Worm (Caenorhabditis elegans) whole organism, L1 larva: ENCODE results near the gene ubc-19.
A peak's percentile ranks its signal among the peaks of the same experiment; 100 is the strongest.

Experiments
- C04F5.9 ChIP-seq: sonication (generic microtip); optimal IDR thresholded peaks from 2 replicates; lab custom pipeline; 2016; ENCODE audit warnings: missing genetic modification characterization, missing compliant biosample characterization
- C34B4.2 ChIP-seq: sonication (generic microtip); optimal IDR thresholded peaks from 2 replicates; lab custom pipeline; 2017; ENCODE audit warnings: mild to moderate bottlenecking, missing genetic modification characterization, missing compliant biosample characterization
- F16B12.6 ChIP-seq: fragments of 150-350 bp; optimal IDR thresholded peaks from 2 replicates; lab custom pipeline; 2014; ENCODE audit warnings: missing biosample characterization, missing genetic modification characterization
- aha-1 ChIP-seq: fragments of 150-350 bp; optimal IDR thresholded peaks from 2 replicates; lab custom pipeline; 2014; ENCODE audit warnings: missing biosample characterization, missing genetic modification characterization
- alr-1 ChIP-seq: fragments of 200-800 bp; sonication (Bioruptor generic); optimal IDR thresholded peaks from 2 replicates; lab custom pipeline; 2018; ENCODE audit warnings: borderline replicate concordance, mild to moderate bottlenecking, missing genetic modification characterization, missing compliant biosample characterization
- ama-1 ChIP-seq: fragments of 150-350 bp; optimal IDR thresholded peaks from 2 replicates; lab custom pipeline; 2014
- ceh-63 ChIP-seq: fragments of 200-800 bp; sonication (Bioruptor generic); optimal IDR thresholded peaks from 2 replicates; lab custom pipeline; 2018; ENCODE audit warnings: mild to moderate bottlenecking, missing genetic modification characterization, missing compliant biosample characterization
- ceh-8 ChIP-seq: fragments of 200-800 bp; sonication (Bioruptor generic); optimal IDR thresholded peaks from 2 replicates; lab custom pipeline; 2018; ENCODE audit warnings: mild to moderate bottlenecking, missing genetic modification characterization, moderate library complexity, missing compliant biosample characterization
- ceh-88 ChIP-seq: fragments of 200-800 bp; sonication (Bioruptor generic); IDR thresholded peaks from 2 replicates; pipeline ENCODE4 v1.3.6; 2022; ENCODE audit warnings: missing genetic modification characterization, missing compliant biosample characterization
- efl-1 ChIP-seq, 4 experiments: fragments of 150-350 bp; optimal IDR thresholded peaks in 3 of 4; peaks in 1 of 4; 1 replicate in 1 of 4; 2 replicates in 3 of 4; lab custom pipeline; 2014; ENCODE audit warnings: missing biosample characterization in 2 of 4, missing genetic modification characterization in 2 of 4, missing genetic modification reagents in 2 of 4
- efl-3 ChIP-seq: fragments of 200-800 bp; sonication (Bioruptor generic); optimal IDR thresholded peaks from 2 replicates; lab custom pipeline; 2018; ENCODE audit warnings: mild to moderate bottlenecking, missing genetic modification characterization, missing compliant biosample characterization
- egl-13 ChIP-seq: sonication (generic microtip); optimal IDR thresholded peaks from 2 replicates; lab custom pipeline; 2016; ENCODE audit warnings: missing genotype, missing genetic modification reagents, missing genetic modification characterization, missing compliant biosample characterization
- egl-27 ChIP-seq, 2 experiments: fragments of 150-350 bp in 1 of 2; sonication (generic microtip); optimal IDR thresholded peaks; 3 replicates each; lab custom pipeline; 2017 to 2018; ENCODE audit warnings: missing biosample characterization in 2 of 2, missing genetic modification characterization in 2 of 2, missing genetic modification reagents in 2 of 2
- fkh-10 ChIP-seq: sonication (generic microtip); optimal IDR thresholded peaks from 2 replicates; lab custom pipeline; 2017; ENCODE audit warnings: missing biosample characterization, missing genetic modification reagents, missing genetic modification characterization
- fkh-4 ChIP-seq: sonication (generic microtip); optimal IDR thresholded peaks from 2 replicates; lab custom pipeline; 2016; ENCODE audit warnings: missing compliant biosample characterization, missing genetic modification characterization, borderline replicate concordance
- fos-1 ChIP-seq: fragments of 150-350 bp; optimal IDR thresholded peaks from 2 replicates; lab custom pipeline; 2014; ENCODE audit warnings: missing biosample characterization, missing genetic modification characterization
- hlh-4 ChIP-seq: sonication (generic microtip); optimal IDR thresholded peaks from 2 replicates; lab custom pipeline; 2016; ENCODE audit warnings: mild to moderate bottlenecking, missing genetic modification characterization, missing compliant biosample characterization
- hpl-2 ChIP-seq: fragments of 150-350 bp; optimal IDR thresholded peaks from 2 replicates; lab custom pipeline; 2014; ENCODE audit warnings: missing biosample characterization, missing genetic modification reagents, missing genetic modification characterization
- irx-1 ChIP-seq: sonication (generic microtip); optimal IDR thresholded peaks from 2 replicates; lab custom pipeline; 2016; ENCODE audit warnings: missing genetic modification characterization, missing compliant biosample characterization
- isw-1 ChIP-seq: fragments of 200-800 bp; sonication (Bioruptor generic); IDR thresholded peaks from 2 replicates; pipeline ENCODE4 v1.3.6; 2022; ENCODE audit warnings: missing genetic modification characterization, missing compliant biosample characterization
- lin-13 ChIP-seq: fragments of 150-350 bp; optimal IDR thresholded peaks from 2 replicates; lab custom pipeline; 2014; ENCODE audit warnings: missing biosample characterization, missing genetic modification reagents, missing genetic modification characterization
- lir-3 ChIP-seq: sonication (generic microtip); optimal IDR thresholded peaks from 2 replicates; lab custom pipeline; 2016; ENCODE audit warnings: mild to moderate bottlenecking, missing genetic modification characterization, moderate library complexity, missing compliant biosample characterization; ENCODE audit not compliant: poor library complexity
- lsy-2 ChIP-seq, 2 experiments: fragments of 150-350 bp; optimal IDR thresholded peaks; 2 replicates each; lab custom pipeline; 2014; ENCODE audit warnings: missing biosample characterization in 2 of 2, missing genetic modification characterization in 2 of 2
- nhr-237 ChIP-seq: fragments of 150-350 bp; optimal IDR thresholded peaks from 2 replicates; lab custom pipeline; 2014; ENCODE audit warnings: missing biosample characterization, missing genetic modification characterization
- nhr-47 ChIP-seq: sonication (generic microtip); optimal IDR thresholded peaks from 2 replicates; lab custom pipeline; 2016; ENCODE audit warnings: mild to moderate bottlenecking, missing genetic modification characterization, moderate library complexity, missing compliant biosample characterization
- nhr-71 ChIP-seq: sonication (generic microtip); optimal IDR thresholded peaks from 2 replicates; lab custom pipeline; 2016; ENCODE audit warnings: mild to moderate bottlenecking, missing genetic modification characterization, moderate library complexity, missing compliant biosample characterization
- nhr-76 ChIP-seq: sonication (generic microtip); optimal IDR thresholded peaks from 2 replicates; lab custom pipeline; 2017; ENCODE audit warnings: missing biosample characterization, missing genetic modification characterization
- nhr-84 ChIP-seq: sonication (generic microtip); optimal IDR thresholded peaks from 2 replicates; lab custom pipeline; 2017; ENCODE audit warnings: missing biosample characterization, missing genetic modification characterization
- nhr-90 ChIP-seq: sonication (generic microtip); optimal IDR thresholded peaks from 2 replicates; lab custom pipeline; 2016; ENCODE audit warnings: mild to moderate bottlenecking, missing genetic modification characterization, missing compliant biosample characterization; ENCODE audit not compliant: poor library complexity
- rnt-1 ChIP-seq: sonication (generic microtip); optimal IDR thresholded peaks from 2 replicates; lab custom pipeline; 2016; ENCODE audit warnings: mild to moderate bottlenecking, missing genetic modification characterization, moderate library complexity, missing compliant biosample characterization
- skn-1 ChIP-seq: fragments of 150-350 bp; optimal IDR thresholded peaks from 2 replicates; lab custom pipeline; 2014; ENCODE audit warnings: missing biosample characterization, missing genetic modification characterization
- snpc-4 ChIP-seq: fragments of 150-350 bp; optimal IDR thresholded peaks from 2 replicates; lab custom pipeline; 2014; ENCODE audit warnings: missing biosample characterization, missing genetic modification characterization
- sptf-1 ChIP-seq: fragments of 150-350 bp; optimal IDR thresholded peaks from 2 replicates; lab custom pipeline; 2014; ENCODE audit warnings: missing biosample characterization, missing genetic modification characterization
- unc-30 ChIP-seq: sonication (generic microtip); optimal IDR thresholded peaks from 2 replicates; lab custom pipeline; 2017; ENCODE audit warnings: missing biosample characterization, missing genetic modification characterization
- unc-62 ChIP-seq: fragments of 150-350 bp; optimal IDR thresholded peaks from 2 replicates; lab custom pipeline; 2014; ENCODE audit warnings: missing biosample characterization, missing genetic modification reagents, missing genetic modification characterization
- unc-86 ChIP-seq: sonication (generic microtip); optimal IDR thresholded peaks from 2 replicates; lab custom pipeline; 2016; ENCODE audit warnings: missing genetic modification characterization, missing compliant biosample characterization
- xbp-1 ChIP-seq: sonication (generic microtip); optimal IDR thresholded peaks from 2 replicates; lab custom pipeline; 2016; ENCODE audit warnings: missing genetic modification characterization, missing compliant biosample characterization
- ztf-4 ChIP-seq: fragments of 150-350 bp; optimal IDR thresholded peaks from 2 replicates; lab custom pipeline; 2014; ENCODE audit warnings: missing biosample characterization, missing genetic modification characterization

The ubc-19 gene

DNA sequence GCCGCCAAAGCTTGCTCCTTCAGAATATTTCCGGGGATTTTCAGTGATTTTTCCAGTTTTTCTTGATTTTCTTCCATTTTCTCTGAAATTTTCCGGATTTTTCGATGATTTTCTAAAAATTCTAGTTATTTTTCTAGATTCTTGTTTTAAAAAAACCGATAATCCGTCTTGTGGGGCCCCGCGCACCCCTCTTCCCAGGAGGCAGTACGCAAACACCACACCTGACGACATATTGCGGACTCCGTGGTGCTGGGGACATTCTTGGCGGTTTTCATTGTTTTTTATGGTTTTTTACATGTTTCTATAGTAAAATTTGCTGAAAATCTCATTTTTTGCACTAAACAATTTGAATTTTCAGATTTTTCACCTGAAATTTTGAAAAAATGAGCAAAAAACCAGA lies at the start of gene ubc-19, which contains the start of gene Y69H2.7 (continued):
- TF ChIP-seq nhr-90 (tag; lab: Kevin White, UChicago) (no peak), isw-1 (peak; percentile 7; the same call in 1 of the 2 replicates), unc-86 (tag; lab: Kevin White, UChicago) (no peak), snpc-4 (tag; lab: Kevin White, UChicago) (peak; percentile 44), C04F5.9 (tag; lab: Kevin White, UChicago) (no peak), fkh-10 (GFP tag; lab: Kevin White, UChicago) (no peak), aha-1 (tag; lab: Kevin White, UChicago) (no peak), nhr-76 (tag; lab: Kevin White, UChicago) (no peak), nhr-84 (tag; lab: Kevin White, UChicago) (no peak), ceh-8 (GFP tag; lab: Kevin White, UChicago) (no peak), skn-1 (no peak), rnt-1 (tag; lab: Kevin White, UChicago) (no peak), ceh-63 (GFP tag; lab: Kevin White, UChicago) (no peak), hlh-4 (tag; lab: Kevin White, UChicago) (no peak), F16B12.6 (tag; lab: Kevin White, UChicago) (peak; percentile 92), efl-1 (optimal IDR thresholded peaks at IDR 0.05; lab: Kevin White, UChicago) (peak; percentile 3 to 48), efl-1 (GFP tag; optimal IDR thresholded peaks at IDR 0.05 in 1 of 2; lab: Kevin White, UChicago) (peak; percentile 51 to 95), unc-30 (tag; lab: Kevin White, UChicago) (no peak), lin-13 (GFP tag; lab: Kevin White, UChicago) (no peak), efl-3 (GFP tag; lab: Kevin White, UChicago) (no peak), C34B4.2 (tag; lab: Kevin White, UChicago) (no peak), egl-27 (tag; optimal IDR thresholded peaks at IDR 0.05; lab: Kevin White, UChicago) (no peak), ama-1 (lab: Kevin White, UChicago) (no peak), ceh-88 (GFP tag; lab: Robert Waterston, UW) (no peak), hpl-2 (GFP tag; lab: Kevin White, UChicago) (no peak), xbp-1 (tag; lab: Kevin White, UChicago) (peak; percentile 22), lsy-2 (tag; optimal IDR thresholded peaks at IDR 0.05; lab: Kevin White, UChicago) (peak; percentile 57 to 59), nhr-47 (peak; percentile 21), alr-1 (tag; lab: Kevin White, UChicago) (no peak), fos-1 (tag; lab: Kevin White, UChicago) (no peak), ztf-4 (tag; lab: Kevin White, UChicago) (no peak), sptf-1 (tag; lab: Kevin White, UChicago) (no peak)
- TF ChIP-seq, all 84 proteins: peak for 16

DNA sequence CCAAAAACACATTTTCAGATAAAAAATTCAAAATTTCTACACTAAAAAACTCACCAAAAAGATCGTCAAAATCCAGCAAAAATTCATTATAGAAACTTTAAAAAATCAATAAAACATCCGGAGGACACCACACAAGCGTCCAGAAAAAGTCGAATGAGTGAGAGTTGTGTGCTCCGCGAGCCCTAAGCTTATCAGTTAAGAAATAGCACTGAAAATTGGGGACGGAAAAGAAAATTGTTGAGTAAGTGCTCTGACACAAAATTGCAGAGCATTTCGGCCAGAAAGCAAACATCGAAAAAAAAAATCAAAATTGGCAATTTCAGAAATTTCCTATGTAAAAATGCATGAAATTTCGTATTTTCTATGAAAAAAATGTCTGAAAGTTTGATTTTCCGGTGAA lies 48.1 kb upstream of the ubc-19 start:
- TF ChIP-seq C34B4.2 (tag; lab: Kevin White, UChicago) = no peak
- TF ChIP-seq unc-62 = no peak
- no peak for TF ChIP-seq nhr-71 (tag; lab: Kevin White, UChicago)

DNA sequence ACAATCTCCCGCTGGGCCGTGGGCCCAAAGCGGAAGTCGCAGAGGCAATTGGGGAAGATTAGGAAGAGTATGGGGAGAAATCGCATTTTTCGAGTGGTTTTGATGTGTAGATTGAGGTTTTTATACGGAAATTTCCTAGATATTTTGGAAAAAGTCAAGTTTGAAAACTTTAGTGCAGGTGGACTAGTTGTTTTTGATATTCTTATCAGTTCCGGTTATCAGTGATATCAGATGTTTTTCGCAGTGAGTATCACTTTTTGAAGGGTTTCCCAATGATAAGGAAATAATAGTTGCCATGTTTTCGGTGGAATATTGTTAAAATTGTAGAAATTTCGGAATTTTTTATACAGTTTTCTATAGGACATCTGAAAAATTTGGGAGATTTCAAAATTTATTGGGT lies 44.8 kb upstream of the ubc-19 start, which contains the start of gene scl-20:
scl-20 (minus strand) TSS at position 101 of the 400 bp plus-strand sequence.
- TF ChIP-seq ceh-63 (GFP tag; lab: Kevin White, UChicago) (no peak), egl-13 (tag; lab: Kevin White, UChicago) (no peak), nhr-237 (tag; lab: Kevin White, UChicago) (no peak), lir-3 (no peak), irx-1 (tag; lab: Kevin White, UChicago) (no peak), unc-30 (tag; lab: Kevin White, UChicago) (no peak), unc-62 (no peak), nhr-47 (no peak)
- TF ChIP-seq, all 84 proteins: peak for 0

- no peak for TF ChIP-seq ztf-4 (tag; lab: Kevin White, UChicago)
- TF ChIP-seq fkh-4 (tag; lab: Kevin White, UChicago) = no peak
- TF ChIP-seq nhr-47 = no peak
- TF ChIP-seq, all 84 proteins: peak for 0
Measured at ce11 chrV:18733942-18734341, 44.4 kb upstream of the ubc-19 start.
